Fruit fly (Drosophila melanogaster) whole organism, embryonic: ENCODE results near the gene CG12947.

Experiments
- BEAF-32 ChIP-seq: fragments of 200-800 bp; sonication (Bioruptor generic); optimal IDR thresholded peaks from 3 replicates; lab custom pipeline; 2017; ENCODE audit warnings: missing biosample characterization, missing genetic modification characterization, mild to moderate bottlenecking, moderate library complexity, missing genetic modification reagents
- Bdp1 ChIP-seq: fragments of 200-800 bp; sonication (Bioruptor generic); optimal IDR thresholded peaks from 3 replicates; lab custom pipeline; 2016; ENCODE audit warnings: missing biosample characterization, missing genetic modification characterization
- CG10431 ChIP-seq: fragments of 200-800 bp; sonication (Bioruptor generic); optimal IDR thresholded peaks from 3 replicates; lab custom pipeline; 2018; ENCODE audit warnings: missing biosample characterization, mild to moderate bottlenecking, missing genetic modification characterization
- CG11560 ChIP-seq: fragments of 200-800 bp; sonication (Bioruptor generic); IDR thresholded peaks from 3 replicates; pipeline ENCODE4 v1.3.6; 2022; ENCODE audit warnings: missing biosample characterization, missing genetic modification characterization
- CG1233 ChIP-seq: fragments of 200-800 bp; sonication (Bioruptor generic); optimal IDR thresholded peaks from 4 replicates; lab custom pipeline; 2018; ENCODE audit warnings: missing biosample characterization, mild to moderate bottlenecking, missing genetic modification characterization
- CG13894 ChIP-seq: fragments of 200-800 bp; sonication (Bioruptor generic); optimal IDR thresholded peaks from 3 replicates; lab custom pipeline; 2018; ENCODE audit warnings: missing biosample characterization, mild to moderate bottlenecking, missing genetic modification characterization, moderate library complexity
- CG14441 ChIP-seq: fragments of 200-800 bp; sonication (Bioruptor generic); IDR thresholded peaks from 2 replicates; pipeline ENCODE4 v1.3.6; 2022; ENCODE audit warnings: missing biosample characterization, missing genetic modification characterization
- CG1529 ChIP-seq: fragments of 200-800 bp; sonication (Bioruptor generic); optimal IDR thresholded peaks from 3 replicates; lab custom pipeline; 2018; ENCODE audit warnings: missing biosample characterization, missing genetic modification characterization
- CG15479 ChIP-seq: fragments of 200-800 bp; sonication (Bioruptor generic); optimal IDR thresholded peaks from 3 replicates; lab custom pipeline; 2019; ENCODE audit warnings: missing biosample characterization, mild to moderate bottlenecking, missing genetic modification characterization, moderate library complexity
- CG1603 ChIP-seq: fragments of 200-800 bp; sonication (Bioruptor generic); optimal IDR thresholded peaks from 2 replicates; lab custom pipeline; 2019; ENCODE audit warnings: missing biosample characterization, mild to moderate bottlenecking, missing genetic modification characterization, moderate library complexity
- CG17361 ChIP-seq: fragments of 200-800 bp; sonication (Bioruptor generic); IDR thresholded peaks from 3 replicates; pipeline ENCODE4 v1.3.6; 2022; ENCODE audit warnings: missing biosample characterization, missing genetic modification characterization
- CG17912 ChIP-seq: fragments of 200-800 bp; sonication (Bioruptor generic); optimal IDR thresholded peaks from 2 replicates; lab custom pipeline; 2018; ENCODE audit warnings: missing biosample characterization, mild to moderate bottlenecking, missing genetic modification characterization
- CG18476 ChIP-seq: fragments of 200-800 bp; sonication (Bioruptor generic); optimal IDR thresholded peaks from 2 replicates; lab custom pipeline; 2016; ENCODE audit warnings: missing biosample characterization, mild to moderate bottlenecking, missing genetic modification characterization
- CG2712 ChIP-seq: fragments of 200-800 bp; optimal IDR thresholded peaks from 3 replicates; lab custom pipeline; 2019; ENCODE audit warnings: missing biosample characterization, mild to moderate bottlenecking, missing genetic modification characterization, moderate library complexity
- CG3847 ChIP-seq: fragments of 200-800 bp; sonication (Bioruptor generic); IDR thresholded peaks from 2 replicates; pipeline ENCODE4 v1.3.6; 2022; ENCODE audit warnings: missing biosample characterization, missing genetic modification characterization
- CG4282 ChIP-seq: fragments of 200-800 bp; sonication (Bioruptor generic); optimal IDR thresholded peaks from 2 replicates; lab custom pipeline; 2016; ENCODE audit warnings: missing biosample characterization, missing genetic modification characterization
- CG4404 ChIP-seq: fragments of 200-800 bp; sonication (Bioruptor generic); IDR thresholded peaks from 2 replicates; pipeline ENCODE4 v1.3.6; 2022; ENCODE audit warnings: missing biosample characterization, missing genetic modification characterization
- CG4820 ChIP-seq: fragments of 200-800 bp; sonication (Bioruptor generic); optimal IDR thresholded peaks from 3 replicates; lab custom pipeline; 2016; ENCODE audit warnings: missing biosample characterization, missing genetic modification characterization
- CG6813 ChIP-seq: fragments of 200-800 bp; sonication (Bioruptor generic); optimal IDR thresholded peaks from 2 replicates; lab custom pipeline; 2017; ENCODE audit warnings: missing biosample characterization, missing genetic modification characterization, mild to moderate bottlenecking, moderate library complexity, missing genetic modification reagents
- CTCF ChIP-seq: fragments of 200-800 bp; sonication (Bioruptor generic); optimal IDR thresholded peaks from 2 replicates; lab custom pipeline; 2017; ENCODE audit warnings: missing biosample characterization, mild to moderate bottlenecking, missing genetic modification characterization, moderate library complexity
- D19B ChIP-seq: fragments of 200-800 bp; sonication (Bioruptor generic); optimal IDR thresholded peaks from 2 replicates; lab custom pipeline; 2017; ENCODE audit warnings: missing biosample characterization, mild to moderate bottlenecking, missing genetic modification characterization
- Doc2 ChIP-seq: fragments of 200-800 bp; sonication (Bioruptor generic); IDR thresholded peaks from 2 replicates; pipeline ENCODE4 v1.3.6; 2022; ENCODE audit warnings: missing biosample characterization, missing genetic modification characterization
- HmgZ ChIP-seq: fragments of 200-800 bp; sonication (Bioruptor generic); optimal IDR thresholded peaks from 2 replicates; lab custom pipeline; 2018; ENCODE audit warnings: missing biosample characterization, mild to moderate bottlenecking, missing genetic modification characterization
- Hmr ChIP-seq: fragments of 200-800 bp; sonication (Bioruptor generic); optimal IDR thresholded peaks from 3 replicates; lab custom pipeline; 2017; ENCODE audit warnings: mild to moderate bottlenecking, missing biosample characterization, missing genetic modification reagents, missing genetic modification characterization
- Hr3 ChIP-seq: fragments of 200-800 bp; sonication (Bioruptor generic); optimal IDR thresholded peaks from 3 replicates; lab custom pipeline; 2016; ENCODE audit warnings: missing biosample characterization, missing genetic modification characterization
- Max ChIP-seq: fragments of 200-800 bp; sonication (Bioruptor generic); optimal IDR thresholded peaks from 2 replicates; lab custom pipeline; 2016; ENCODE audit warnings: missing biosample characterization, mild to moderate bottlenecking, missing genetic modification characterization
- Med ChIP-seq: fragments of 200-800 bp; sonication (Bioruptor generic); peaks from one replicate; lab custom pipeline; 2016; ENCODE audit warnings: missing biosample characterization, missing genetic modification characterization, mild to moderate bottlenecking, inconsistent platforms, moderate library complexity
- Mrtf ChIP-seq: fragments of 200-800 bp; sonication (Bioruptor generic); IDR thresholded peaks from 3 replicates; pipeline ENCODE4 v1.3.6; 2022; ENCODE audit warnings: missing biosample characterization, missing genetic modification characterization
- NC2α ChIP-seq: fragments of 200-800 bp; sonication (Bioruptor generic); optimal IDR thresholded peaks from 2 replicates; lab custom pipeline; 2016; ENCODE audit warnings: missing biosample characterization, missing genetic modification characterization
- NC2β ChIP-seq: fragments of 200-800 bp; sonication (Bioruptor generic); optimal IDR thresholded peaks from 2 replicates; lab custom pipeline; 2016; ENCODE audit warnings: missing biosample characterization, missing genetic modification characterization
- Neu2 ChIP-seq: fragments of 200-800 bp; sonication (Bioruptor generic); optimal IDR thresholded peaks from 3 replicates; lab custom pipeline; 2016; ENCODE audit warnings: missing biosample characterization, missing genetic modification characterization, borderline replicate concordance
- Optix ChIP-seq: fragments of 200-800 bp; sonication (Bioruptor generic); IDR thresholded peaks from 3 replicates; pipeline ENCODE4 v1.3.6; 2022; ENCODE audit warnings: missing biosample characterization, missing genetic modification characterization
- Pdp1 ChIP-seq, 2 experiments: fragments of 200-800 bp; sonication (Bioruptor generic); optimal IDR thresholded peaks; 3 replicates each; lab custom pipeline; 2016; ENCODE audit warnings: missing biosample characterization in 2 of 2, missing genetic modification characterization in 2 of 2, mild to moderate bottlenecking in 1 of 2, moderate library complexity in 1 of 2
- Poxn ChIP-seq: fragments of 200-800 bp; sonication (Bioruptor generic); IDR thresholded peaks from 2 replicates; pipeline ENCODE4 v1.3.6; 2022; ENCODE audit warnings: missing biosample characterization, missing genetic modification characterization
- Spps ChIP-seq: fragments of 200-800 bp; sonication (Bioruptor generic); optimal IDR thresholded peaks from 2 replicates; lab custom pipeline; 2018; ENCODE audit warnings: missing biosample characterization, mild to moderate bottlenecking, missing genetic modification characterization
- Sry-δ ChIP-seq: fragments of 200-800 bp; sonication (Bioruptor generic); optimal IDR thresholded peaks from 2 replicates; lab custom pipeline; 2016; ENCODE audit warnings: missing biosample characterization, missing genetic modification characterization
- Vsx1 ChIP-seq: fragments of 200-800 bp; sonication (Bioruptor generic); optimal IDR thresholded peaks from 2 replicates; lab custom pipeline; 2017; ENCODE audit warnings: missing biosample characterization, mild to moderate bottlenecking, missing genetic modification characterization, missing genetic modification reagents
- Xrp1 ChIP-seq: fragments of 200-800 bp; sonication (Bioruptor generic); IDR thresholded peaks from 2 replicates; pipeline ENCODE4 v1.3.6; 2022; ENCODE audit warnings: missing biosample characterization, missing genetic modification characterization
- al ChIP-seq: fragments of 200-800 bp; sonication (Bioruptor generic); IDR thresholded peaks from 2 replicates; pipeline ENCODE4 v1.3.6; 2022; ENCODE audit warnings: missing biosample characterization, missing genetic modification characterization
- caup ChIP-seq: fragments of 200-800 bp; sonication (Bioruptor generic); optimal IDR thresholded peaks from 3 replicates; lab custom pipeline; 2017; ENCODE audit warnings: missing biosample characterization, mild to moderate bottlenecking, missing genetic modification characterization, moderate library complexity; ENCODE audit not compliant: severe bottlenecking
- exex ChIP-seq: fragments of 200-800 bp; sonication (Bioruptor generic); optimal IDR thresholded peaks from 4 replicates; lab custom pipeline; 2018; ENCODE audit warnings: missing biosample characterization, mild to moderate bottlenecking, missing genetic modification characterization, moderate library complexity
- gcm ChIP-seq: fragments of 200-800 bp; sonication (Bioruptor generic); optimal IDR thresholded peaks from 2 replicates; lab custom pipeline; 2019; ENCODE audit warnings: missing biosample characterization, mild to moderate bottlenecking, missing genetic modification characterization, moderate library complexity
- grn ChIP-seq: fragments of 200-800 bp; sonication (Bioruptor generic); optimal IDR thresholded peaks from 3 replicates; lab custom pipeline; 2017; ENCODE audit warnings: missing biosample characterization, missing genetic modification characterization
- gt ChIP-seq: fragments of 200-800 bp; sonication (Bioruptor generic); IDR thresholded peaks from 2 replicates; pipeline ENCODE4 v1.3.6; 2022; ENCODE audit warnings: missing biosample characterization, missing genetic modification characterization
- jumu ChIP-seq: fragments of 200-800 bp; sonication (Bioruptor generic); optimal IDR thresholded peaks from 3 replicates; lab custom pipeline; 2016; ENCODE audit warnings: missing biosample characterization, missing genetic modification characterization
- kni ChIP-seq: fragments of 200-800 bp; sonication (Bioruptor generic); optimal IDR thresholded peaks from 3 replicates; lab custom pipeline; 2017; ENCODE audit warnings: mild to moderate bottlenecking, missing biosample characterization, missing genetic modification reagents, missing genetic modification characterization
- mirr ChIP-seq: fragments of 200-800 bp; sonication (Bioruptor generic); optimal IDR thresholded peaks from 3 replicates; lab custom pipeline; 2018; ENCODE audit warnings: missing biosample characterization, mild to moderate bottlenecking, missing genetic modification characterization
- odd ChIP-seq: fragments of 200-800 bp; sonication (Bioruptor generic); optimal IDR thresholded peaks from 2 replicates; lab custom pipeline; 2017; ENCODE audit warnings: missing biosample characterization, mild to moderate bottlenecking, missing genetic modification characterization
- run ChIP-seq: fragments of 200-800 bp; sonication (Bioruptor generic); optimal IDR thresholded peaks from 3 replicates; lab custom pipeline; 2018; ENCODE audit warnings: missing biosample characterization, mild to moderate bottlenecking, missing genetic modification characterization
- scrt ChIP-seq: fragments of 200-800 bp; sonication (Bioruptor generic); optimal IDR thresholded peaks from 2 replicates; lab custom pipeline; 2018; ENCODE audit warnings: missing biosample characterization, mild to moderate bottlenecking, missing genetic modification characterization, moderate library complexity
- slou ChIP-seq: fragments of 200-800 bp; sonication (Bioruptor generic); optimal IDR thresholded peaks from 3 replicates; lab custom pipeline; 2016; ENCODE audit warnings: missing biosample characterization, missing genetic modification characterization
- zen ChIP-seq: fragments of 200-800 bp; sonication (Bioruptor generic); optimal IDR thresholded peaks from 3 replicates; lab custom pipeline; 2018; ENCODE audit warnings: missing biosample characterization, mild to moderate bottlenecking, missing genetic modification characterization, moderate library complexity
- zfh1 ChIP-seq: fragments of 200-800 bp; sonication (Bioruptor generic); IDR thresholded peaks from 3 replicates; pipeline ENCODE4 v1.3.6; 2022; ENCODE audit warnings: missing biosample characterization, missing genetic modification characterization

Gene CG12947

DNA sequence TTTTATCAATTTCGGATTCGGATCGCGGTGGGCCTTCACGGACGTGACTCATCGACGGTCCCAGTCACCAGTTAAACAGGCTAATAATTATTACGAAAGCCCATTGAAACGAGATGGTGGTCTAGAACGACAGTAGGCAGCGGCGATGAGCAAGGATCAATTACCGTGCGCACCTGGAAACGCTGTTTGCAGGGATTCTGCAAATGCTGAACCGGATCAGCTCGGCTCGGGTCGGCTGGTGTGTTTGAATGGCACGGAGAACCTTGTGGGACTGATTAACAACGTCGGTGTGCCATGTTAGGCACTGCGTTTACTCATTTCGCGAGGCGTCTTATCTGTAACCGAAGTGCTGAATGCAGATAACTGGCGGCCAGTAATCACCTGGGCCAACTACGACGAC lies 5.7 kb upstream of the CG12947 start, which contains the start of gene Whamy (continued):
- TF ChIP-seq CG17361 (GFP tag; lab: Robert Waterston, UW) = no peak
- no peak for TF ChIP-seq gt (GFP tag; lab: Robert Waterston, UW)
- TF ChIP-seq jumu (GFP tag; lab: Kevin White, UChicago) = no peak
- no peak for TF ChIP-seq kni (GFP tag; lab: Kevin White, UChicago)
- TF ChIP-seq CG4820 = no peak
- no peak for TF ChIP-seq CG3847
- no peak for TF ChIP-seq BEAF-32
- no peak for TF ChIP-seq zen (tag; lab: Kevin White, UChicago)
- TF ChIP-seq CG17912 (GFP tag; lab: Kevin White, UChicago) = no peak
- peak; percentile 77 for TF ChIP-seq mirr
- TF ChIP-seq Neu2 (GFP tag; lab: Kevin White, UChicago) = no peak
- TF ChIP-seq slou = no peak
- no peak for TF ChIP-seq CG6813
- no peak for TF ChIP-seq Mrtf (GFP tag; lab: Robert Waterston, UW)
- no peak for TF ChIP-seq odd (GFP tag; lab: Kevin White, UChicago)
- TF ChIP-seq Pdp1 (GFP tag; optimal IDR thresholded peaks at IDR 0.05; lab: Kevin White, UChicago) = peak in 1 of 2 experiments; percentile 9
- no peak for TF ChIP-seq Hr3 (GFP tag; lab: Kevin White, UChicago)
- TF ChIP-seq CG1603 (tag; lab: Kevin White, UChicago) = no peak
- no peak for TF ChIP-seq al
- TF ChIP-seq Bdp1 (GFP tag; lab: Kevin White, UChicago) = no peak
- no peak for TF ChIP-seq Sry-δ (GFP tag; lab: Kevin White, UChicago)
- no peak for TF ChIP-seq zfh1 (GFP tag; lab: Robert Waterston, UW)
- no peak for TF ChIP-seq D19B
- no peak for TF ChIP-seq Max (GFP tag; lab: Kevin White, UChicago)
- no peak for TF ChIP-seq Xrp1 (GFP tag; lab: Robert Waterston, UW)
- no peak for TF ChIP-seq scrt (GFP tag; lab: Kevin White, UChicago)
- TF ChIP-seq NC2β (GFP tag; lab: Kevin White, UChicago) = no peak
- no peak for TF ChIP-seq CG1529 (GFP tag; lab: Kevin White, UChicago)
- TF ChIP-seq grn (GFP tag; lab: Kevin White, UChicago) = peak; percentile 62
- TF ChIP-seq NC2α (GFP tag; lab: Kevin White, UChicago) = no peak
- TF ChIP-seq HmgZ = peak; percentile 21
- no peak for TF ChIP-seq CG4404 (GFP tag; lab: Robert Waterston, UW)
- no peak for TF ChIP-seq run (tag; lab: Kevin White, UChicago)
- no peak for TF ChIP-seq gcm (GFP tag; lab: Kevin White, UChicago)
- peak; percentile 25 for TF ChIP-seq Vsx1 (GFP tag; lab: Kevin White, UChicago)
- TF ChIP-seq CTCF (GFP tag; lab: Kevin White, UChicago) = no peak
- no peak for TF ChIP-seq CG13894 (tag; lab: Kevin White, UChicago)
- TF ChIP-seq CG10431 = no peak
- peak; percentile 70 for TF ChIP-seq Med
- TF ChIP-seq CG14441 (GFP tag; lab: Robert Waterston, UW) = no peak
- TF ChIP-seq CG1233 = no peak
- TF ChIP-seq caup (GFP tag; lab: Kevin White, UChicago) = no peak
- TF ChIP-seq CG11560 = no peak
- TF ChIP-seq Doc2 = no peak
- TF ChIP-seq CG2712 = no peak
- peak; percentile 74 for TF ChIP-seq exex (tag; lab: Kevin White, UChicago)
- no peak for TF ChIP-seq CG18476 (GFP tag; lab: Kevin White, UChicago)
- no peak for TF ChIP-seq Spps (tag; lab: Kevin White, UChicago)
- TF ChIP-seq CG15479 = no peak
- TF ChIP-seq Optix (GFP tag; lab: Robert Waterston, UW) = no peak
- peak; percentile 20 for TF ChIP-seq Hmr (GFP tag; lab: Kevin White, UChicago)
- no peak for TF ChIP-seq CG4282 (GFP tag; lab: Kevin White, UChicago)
- TF ChIP-seq Poxn (GFP tag; lab: Robert Waterston, UW) = no peak
